Worm (Caenorhabditis elegans): ENCODE results near the gene tat-2.

The tat-2 gene

DNA sequence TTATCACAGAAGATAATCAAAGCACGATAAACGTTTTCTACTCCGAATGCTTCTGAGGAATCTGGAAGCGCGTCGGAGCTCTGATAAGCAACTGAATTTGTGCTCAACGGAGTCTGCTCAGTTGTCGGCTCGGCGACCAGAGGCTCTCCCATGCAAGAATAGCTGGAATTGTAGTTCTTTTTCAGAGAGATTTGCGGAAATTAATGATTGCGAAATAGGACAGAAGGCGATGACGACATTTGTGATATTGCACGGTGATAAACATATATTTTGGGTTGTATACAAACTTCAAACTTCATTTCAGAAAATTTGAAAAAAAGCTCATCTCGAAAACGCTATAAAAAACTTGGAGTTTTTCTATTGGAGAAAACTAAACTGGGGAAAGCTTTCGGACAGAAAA lies 36.9 kb downstream of the tat-2 start, which contains the start of gene H06H21.37:
Gene H06H21.37, minus strand, starts transcription at position 162 of the 400 bp plus-strand sequence.
- TF ChIP-seq unc-62 (GFP tag; optimal IDR thresholded peaks at IDR 0.05) (no peak), hlh-1 (tag; optimal IDR thresholded peaks at IDR 0.05) (no peak), flh-1 (GFP tag; optimal IDR thresholded peaks at IDR 0.05) (no peak), snpc-4 (tag; optimal IDR thresholded peaks at IDR 0.05) (no peak), elt-3 (tag; optimal IDR thresholded peaks at IDR 0.05) (no peak), sem-2 (GFP tag; optimal IDR thresholded peaks at IDR 0.05) (no peak), nhr-237 (tag; optimal IDR thresholded peaks at IDR 0.05) (no peak)

ce11 chrIV:4809397-4809796 lies 37.3 kb downstream of the tat-2 start, which contains the start of gene ubxn-6:
Gene ubxn-6, minus strand, starts transcription at chrIV:4809497.
- TF ChIP-seq pha-4 (tag; optimal IDR thresholded peaks at IDR 0.05): no peak
- no peak for TF ChIP-seq M03D4.4 (tag; optimal IDR thresholded peaks at IDR 0.05)
- no peak for TF ChIP-seq nhr-237 (tag; optimal IDR thresholded peaks at IDR 0.05)
- TF ChIP-seq nhr-28 (tag; optimal IDR thresholded peaks at IDR 0.05): no peak
- no peak for TF ChIP-seq drap-1 (GFP tag; optimal IDR thresholded peaks at IDR 0.05)
- no peak for TF ChIP-seq unc-120 (tag; optimal IDR thresholded peaks at IDR 0.05; ENCODE audit: poor library complexity, severe bottlenecking)
- no peak for TF ChIP-seq mab-5 (tag; optimal IDR thresholded peaks at IDR 0.05)
- TF ChIP-seq ham-2 (GFP tag; optimal IDR thresholded peaks at IDR 0.05): no peak

DNA sequence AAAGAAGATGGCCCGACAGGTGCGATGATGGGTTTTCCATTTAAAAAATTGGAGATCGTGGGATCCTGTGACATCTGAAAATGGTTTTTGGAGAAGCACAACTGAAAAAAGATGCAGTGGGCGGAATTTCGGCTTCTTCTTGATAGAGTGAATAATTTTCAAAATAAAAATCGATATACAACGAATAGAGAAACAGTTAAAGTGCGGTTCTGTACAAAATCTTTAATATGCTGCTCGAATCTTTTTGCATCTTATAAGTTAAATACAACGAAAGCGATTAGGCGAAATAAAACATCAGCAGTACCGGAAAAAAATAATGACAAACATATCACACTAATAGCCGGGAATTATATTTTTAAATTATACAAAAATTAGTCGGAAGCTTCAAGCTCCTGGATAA lies 39.5 kb downstream of the tat-2 start, which contains the start of gene H06H21.11:
Gene H06H21.11, minus strand, starts transcription at position 101 of the 400 bp plus-strand sequence.
- TF ChIP-seq unc-62 (GFP tag; optimal IDR thresholded peaks at IDR 0.05) (no peak), mab-5 (tag; optimal IDR thresholded peaks at IDR 0.05) (no peak), elt-3 (tag; optimal IDR thresholded peaks at IDR 0.05) (no peak), nhr-12 (tag; optimal IDR thresholded peaks at IDR 0.05) (no peak), lin-32 (GFP tag; optimal IDR thresholded peaks at IDR 0.05) (no peak), hlh-1 (tag; optimal IDR thresholded peaks at IDR 0.05) (no peak), unc-120 (tag; optimal IDR thresholded peaks at IDR 0.05; ENCODE audit: poor library complexity, severe bottlenecking) (no peak), blmp-1 (tag; optimal IDR thresholded peaks at IDR 0.05) (no peak), snpc-4 (tag; optimal IDR thresholded peaks at IDR 0.05) (no peak), nhr-237 (tag; optimal IDR thresholded peaks at IDR 0.05) (no peak), nhr-2 (tag; optimal IDR thresholded peaks at IDR 0.05) (no peak), tbx-8 (GFP tag; optimal IDR thresholded peaks at IDR 0.05) (no peak), sem-2 (GFP tag; optimal IDR thresholded peaks at IDR 0.05) (no peak)

DNA sequence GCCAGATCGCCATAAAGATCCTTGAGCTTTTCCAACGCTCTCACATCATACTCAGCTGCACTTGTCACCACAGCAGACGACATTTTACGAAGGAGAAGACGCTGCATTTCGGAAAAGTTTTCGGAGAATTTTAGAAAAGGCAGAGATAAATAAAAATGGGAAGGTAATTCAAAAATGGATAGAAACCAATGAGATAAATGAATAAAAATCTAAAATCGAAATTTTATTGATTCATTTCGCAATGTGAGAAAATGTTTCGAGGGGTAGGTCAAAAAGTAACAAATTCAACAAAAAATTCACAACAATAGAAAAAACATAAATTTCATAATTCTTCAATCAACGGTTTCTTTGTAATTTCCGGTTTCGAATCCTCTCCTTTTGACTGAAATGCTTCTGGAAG lies 40.2 kb downstream of the tat-2 start, which contains the start of gene dpf-5:
Gene dpf-5, minus strand, starts transcription at position 101 of the 400 bp plus-strand sequence.
- TF ChIP-seq M03D4.4 (tag; optimal IDR thresholded peaks at IDR 0.05): no peak
- TF ChIP-seq ham-2 (GFP tag; optimal IDR thresholded peaks at IDR 0.05): no peak
- TF ChIP-seq drap-1 (GFP tag; optimal IDR thresholded peaks at IDR 0.05): no peak
- no peak for TF ChIP-seq tbx-8 (GFP tag; optimal IDR thresholded peaks at IDR 0.05)
- TF ChIP-seq mep-1 (tag; optimal IDR thresholded peaks at IDR 0.05): no peak
- no peak for TF ChIP-seq elt-1 (tag; optimal IDR thresholded peaks at IDR 0.05; ENCODE audit: borderline replicate concordance, insufficient read depth)
- no peak for TF ChIP-seq sptf-1 (tag; optimal IDR thresholded peaks at IDR 0.05)
- TF ChIP-seq cnd-1 (tag; optimal IDR thresholded peaks at IDR 0.05): no peak
- TF ChIP-seq unc-39 (tag; optimal IDR thresholded peaks at IDR 0.05): no peak
- no peak for TF ChIP-seq lin-13 (tag; optimal IDR thresholded peaks at IDR 0.05)
- TF ChIP-seq ces-1 (GFP tag; optimal IDR thresholded peaks at IDR 0.05): no peak
- no peak for TF ChIP-seq ceh-83 (GFP tag; optimal IDR thresholded peaks at IDR 0.05)
- TF ChIP-seq pha-4 (tag; optimal IDR thresholded peaks at IDR 0.05): no peak
- TF ChIP-seq nhr-28 (tag; optimal IDR thresholded peaks at IDR 0.05): no peak
- TF ChIP-seq lsy-2 (tag; optimal IDR thresholded peaks at IDR 0.05): no peak
- TF ChIP-seq mab-5 (tag; optimal IDR thresholded peaks at IDR 0.05): no peak

ce11 chrIV:4802494-4802893 lies 44.2 kb downstream of the tat-2 start, which contains the start of gene dpf-7:
Gene dpf-7, minus strand, starts transcription at chrIV:4802594.
- TF ChIP-seq ztf-11 (tag; optimal IDR thresholded peaks at IDR 0.05) (no peak), ceh-43 (GFP tag; optimal IDR thresholded peaks at IDR 0.05) (no peak), ces-1 (GFP tag; optimal IDR thresholded peaks at IDR 0.05) (no peak), mls-2 (tag; optimal IDR thresholded peaks at IDR 0.05) (no peak), tbx-8 (GFP tag; optimal IDR thresholded peaks at IDR 0.05) (no peak), hlh-1 (tag; optimal IDR thresholded peaks at IDR 0.05) (no peak), cnd-1 (tag; optimal IDR thresholded peaks at IDR 0.05) (no peak), sem-2 (GFP tag; optimal IDR thresholded peaks at IDR 0.05) (no peak), ceh-39 (tag; optimal IDR thresholded peaks at IDR 0.05) (no peak), lin-32 (GFP tag; optimal IDR thresholded peaks at IDR 0.05) (no peak)

Measured in whole organism, mixed stage, embryonic.